Fruit fly (Drosophila melanogaster): ENCODE measurements around the gene CG18284.

CG18284 gene

dm6 chr2L:10693018-10693417 is 49.2 kb downstream of the CG18284 start:
- TF ChIP-seq EcR (GFP tag; optimal IDR thresholded peaks at IDR 0.05) (no peak), psq (optimal IDR thresholded peaks at IDR 0.05) (no peak), pan (optimal IDR thresholded peaks at IDR 0.05) (no peak), usp (GFP tag; optimal IDR thresholded peaks at IDR 0.05) (no peak), CG8478 (optimal IDR thresholded peaks at IDR 0.05) (no peak), Dll (optimal IDR thresholded peaks at IDR 0.05) (no peak)

- TF ChIP-seq usp (GFP tag; optimal IDR thresholded peaks at IDR 0.05) (no peak), EcR (GFP tag; optimal IDR thresholded peaks at IDR 0.05) (no peak), psq (optimal IDR thresholded peaks at IDR 0.05) (no peak), Dll (optimal IDR thresholded peaks at IDR 0.05) (no peak), pan (optimal IDR thresholded peaks at IDR 0.05) (no peak), CG8478 (optimal IDR thresholded peaks at IDR 0.05) (no peak)
Observed at dm6 chr2L:10694053-10694618, 50.4 kb downstream of the CG18284 start, which contains the start of gene CG17108. Gene CG17108, minus strand, starts transcription at chr2L:10694103.
